Worm (Caenorhabditis elegans): ENCODE data around the gene dpy-18.

dpy-18 gene

ce11 chrIII:11333032-11333732, 44.6 kb downstream of the dpy-18 start, which contains the start of gene T28D6.5:
Gene T28D6.5 (plus strand): TSS chrIII:11333682.
- no peak for TF ChIP-seq ref-1 (GFP tag; conservative IDR thresholded peaks at IDR 0.05)

ce11 chrIII:11332306-11332705, 45.5 kb downstream of the dpy-18 start:
- TF ChIP-seq klf-2 (GFP tag; conservative IDR thresholded peaks at IDR 0.05) (no peak), ztf-29 (GFP tag; IDR thresholded peaks at IDR 0.05) (no peak), cog-1 (tag; optimal IDR thresholded peaks at IDR 0.05) (no peak), flt-1 (GFP tag; IDR thresholded peaks at IDR 0.05) (no peak), T22C8.4 (GFP tag; IDR thresholded peaks at IDR 0.05) (no peak), ztf-23 (GFP tag; IDR thresholded peaks at IDR 0.05) (no peak), med-1 (GFP tag; optimal IDR thresholded peaks at IDR 0.05; ENCODE audit: insufficient read depth) (no peak), ref-1 (GFP tag; conservative IDR thresholded peaks at IDR 0.05) (no peak), tab-1 (GFP tag; IDR thresholded peaks at IDR 0.05) (no peak)

- no peak for TF ChIP-seq ztf-23 (GFP tag; IDR thresholded peaks at IDR 0.05)
- TF ChIP-seq cog-1 (tag; optimal IDR thresholded peaks at IDR 0.05) = no peak
- TF ChIP-seq ref-1 (GFP tag; conservative IDR thresholded peaks at IDR 0.05) = no peak
- TF ChIP-seq klf-2 (GFP tag; conservative IDR thresholded peaks at IDR 0.05) = no peak
- TF ChIP-seq ztf-29 (GFP tag; IDR thresholded peaks at IDR 0.05) = no peak
Observed at ce11 chrIII:11324093-11324492, 53.7 kb downstream of the dpy-18 start.
